Fruit fly (Drosophila melanogaster): ENCODE measurements around the gene ImpE2.

- no peak for TF ChIP-seq topi (GFP tag; optimal IDR thresholded peaks at IDR 0.05)
- TF ChIP-seq CG10631 (GFP tag; optimal IDR thresholded peaks at IDR 0.05) = no peak
- no peak for TF ChIP-seq CG11294 (GFP tag; IDR thresholded peaks at IDR 0.05)
- TF ChIP-seq esn (GFP tag; optimal IDR thresholded peaks at IDR 0.05) = no peak
- TF ChIP-seq Sox15 (GFP tag; optimal IDR thresholded peaks at IDR 0.05) = no peak
- no peak for TF ChIP-seq Hr4 (GFP tag; optimal IDR thresholded peaks at IDR 0.05)
- no peak for TF ChIP-seq Sox102F (GFP tag; optimal IDR thresholded peaks at IDR 0.05)
- no peak for TF ChIP-seq CG10669 (GFP tag; optimal IDR thresholded peaks at IDR 0.05)
- TF ChIP-seq fd59A (GFP tag; optimal IDR thresholded peaks at IDR 0.05) = no peak
Measured at dm6 chr3L:3469709-3470108, 42.8 kb downstream of the ImpE2 start.

Data from whole organism, prepupa.